Fruit fly (Drosophila melanogaster) whole organism, embryonic: ENCODE results near the gene RpS15Aa.

Experiments used
- Ada2b ChIP-seq: fragments of 200-800 bp; sonication (Bioruptor generic); IDR thresholded peaks from 2 replicates; pipeline ENCODE4 v1.3.6; 2022; ENCODE audit warnings: missing biosample characterization, missing genetic modification characterization
- Antp ChIP-seq: fragments of 200-800 bp; sonication (Bioruptor generic); optimal IDR thresholded peaks from 3 replicates; lab custom pipeline; 2016; ENCODE audit warnings: missing biosample characterization, missing genetic modification characterization
- BEAF-32 ChIP-seq: fragments of 200-800 bp; sonication (Bioruptor generic); optimal IDR thresholded peaks from 3 replicates; lab custom pipeline; 2017; ENCODE audit warnings: missing biosample characterization, missing genetic modification characterization, mild to moderate bottlenecking, moderate library complexity, missing genetic modification reagents
- BtbVII ChIP-seq: fragments of 200-800 bp; sonication (Bioruptor generic); optimal IDR thresholded peaks from 3 replicates; lab custom pipeline; 2017; ENCODE audit warnings: missing biosample characterization, mild to moderate bottlenecking, missing genetic modification characterization
- CG10209 ChIP-seq: fragments of 200-800 bp; sonication (Bioruptor generic); optimal IDR thresholded peaks from 3 replicates; lab custom pipeline; 2017; ENCODE audit warnings: missing biosample characterization, mild to moderate bottlenecking, missing genetic modification characterization, missing genetic modification reagents
- CG10274 ChIP-seq: fragments of 200-800 bp; sonication (Bioruptor generic); optimal IDR thresholded peaks from 3 replicates; lab custom pipeline; 2017; ENCODE audit warnings: missing biosample characterization, mild to moderate bottlenecking, missing genetic modification characterization
- CG11504 ChIP-seq: fragments of 200-800 bp; sonication (Bioruptor generic); optimal IDR thresholded peaks from 3 replicates; lab custom pipeline; 2019; ENCODE audit warnings: missing biosample characterization, mild to moderate bottlenecking, missing genetic modification characterization, moderate library complexity
- CG12391 ChIP-seq: fragments of 200-800 bp; sonication (Bioruptor generic); optimal IDR thresholded peaks from 3 replicates; lab custom pipeline; 2018; ENCODE audit warnings: missing biosample characterization, mild to moderate bottlenecking, missing genetic modification characterization, moderate library complexity
- CG12659 ChIP-seq: fragments of 200-800 bp; sonication (Bioruptor generic); optimal IDR thresholded peaks from 3 replicates; lab custom pipeline; 2017; ENCODE audit warnings: mild to moderate bottlenecking, missing biosample characterization, missing genetic modification reagents, missing genetic modification characterization
- CG13296 ChIP-seq: fragments of 200-800 bp; sonication (Bioruptor generic); optimal IDR thresholded peaks from 3 replicates; lab custom pipeline; 2018; ENCODE audit warnings: missing biosample characterization, mild to moderate bottlenecking, missing genetic modification characterization
- CG15011 ChIP-seq: fragments of 200-800 bp; sonication (Bioruptor generic); optimal IDR thresholded peaks from 3 replicates; lab custom pipeline; 2018; ENCODE audit warnings: missing biosample characterization, mild to moderate bottlenecking, missing genetic modification characterization
- CG15696 ChIP-seq: fragments of 200-800 bp; sonication (Bioruptor generic); optimal IDR thresholded peaks from 2 replicates; lab custom pipeline; 2019; ENCODE audit warnings: missing biosample characterization, mild to moderate bottlenecking, missing genetic modification characterization, moderate library complexity
- CG1647 ChIP-seq: fragments of 200-800 bp; sonication (Bioruptor generic); optimal IDR thresholded peaks from 3 replicates; lab custom pipeline; 2016; ENCODE audit warnings: missing biosample characterization, missing genetic modification characterization
- CG17359 ChIP-seq: fragments of 200-800 bp; sonication (Bioruptor generic); optimal IDR thresholded peaks from 3 replicates; lab custom pipeline; 2018; ENCODE audit warnings: missing biosample characterization, mild to moderate bottlenecking, missing genetic modification characterization, moderate library complexity
- CG17361 ChIP-seq: fragments of 200-800 bp; sonication (Bioruptor generic); IDR thresholded peaks from 3 replicates; pipeline ENCODE4 v1.3.6; 2022; ENCODE audit warnings: missing biosample characterization, missing genetic modification characterization
- CG17385 ChIP-seq: fragments of 200-800 bp; sonication (Bioruptor generic); optimal IDR thresholded peaks from 3 replicates; lab custom pipeline; 2018; ENCODE audit warnings: missing biosample characterization, mild to moderate bottlenecking, missing genetic modification characterization
- CG1832 ChIP-seq: fragments of 200-800 bp; sonication (Bioruptor generic); optimal IDR thresholded peaks from 2 replicates; lab custom pipeline; 2017; ENCODE audit warnings: missing biosample characterization, mild to moderate bottlenecking, missing genetic modification characterization, inconsistent platforms
- CG2678 ChIP-seq: fragments of 200-800 bp; sonication (Bioruptor generic); optimal IDR thresholded peaks from 3 replicates; lab custom pipeline; 2019; ENCODE audit warnings: missing biosample characterization, mild to moderate bottlenecking, missing genetic modification characterization, moderate library complexity
- CG30403 ChIP-seq: fragments of 200-800 bp; sonication (Bioruptor generic); optimal IDR thresholded peaks from 3 replicates; lab custom pipeline; 2016; ENCODE audit warnings: missing biosample characterization, missing genetic modification characterization
- CG31365 ChIP-seq: fragments of 200-800 bp; sonication (Bioruptor generic); optimal IDR thresholded peaks from 2 replicates; lab custom pipeline; 2018; ENCODE audit warnings: missing biosample characterization, mild to moderate bottlenecking, missing genetic modification characterization
- CG3163 ChIP-seq: fragments of 200-800 bp; sonication (Bioruptor generic); optimal IDR thresholded peaks from 3 replicates; lab custom pipeline; 2016; ENCODE audit warnings: missing biosample characterization, missing genetic modification characterization
- CG5245 ChIP-seq: fragments of 200-800 bp; sonication (Bioruptor generic); optimal IDR thresholded peaks from 3 replicates; lab custom pipeline; 2016; ENCODE audit warnings: missing biosample characterization, missing genetic modification characterization
- CG6854 ChIP-seq: fragments of 200-800 bp; sonication (Bioruptor generic); optimal IDR thresholded peaks from 3 replicates; lab custom pipeline; 2017; ENCODE audit warnings: missing biosample characterization, mild to moderate bottlenecking, missing genetic modification characterization
- CG9817 ChIP-seq: fragments of 200-800 bp; sonication (Bioruptor generic); optimal IDR thresholded peaks from 2 replicates; lab custom pipeline; 2018; ENCODE audit warnings: missing biosample characterization, mild to moderate bottlenecking, missing genetic modification characterization, moderate library complexity
- Dbx ChIP-seq: fragments of 200-800 bp; sonication (Bioruptor generic); IDR thresholded peaks from 3 replicates; pipeline ENCODE4 v1.3.6; 2022; ENCODE audit warnings: missing biosample characterization, missing genetic modification characterization
- Dll ChIP-seq: fragments of 200-800 bp; sonication (Bioruptor generic); IDR thresholded peaks from 4 replicates; pipeline ENCODE4 v1.3.6; 2022; ENCODE audit warnings: missing biosample characterization, missing genetic modification characterization; ENCODE audit not compliant: partially characterized antibody
- Mrtf ChIP-seq: fragments of 200-800 bp; sonication (Bioruptor generic); IDR thresholded peaks from 3 replicates; pipeline ENCODE4 v1.3.6; 2022; ENCODE audit warnings: missing biosample characterization, missing genetic modification characterization
- Oli ChIP-seq: fragments of 200-800 bp; sonication (Bioruptor generic); optimal IDR thresholded peaks from 2 replicates; lab custom pipeline; 2018; ENCODE audit warnings: missing biosample characterization, mild to moderate bottlenecking, missing genetic modification characterization, moderate library complexity
- Side ChIP-seq: fragments of 200-800 bp; sonication (Bioruptor generic); optimal IDR thresholded peaks from 2 replicates; lab custom pipeline; 2016; ENCODE audit warnings: missing biosample characterization, missing genetic modification characterization
- Trl ChIP-seq, 3 experiments: fragments of >200 bp in 2 of 3; fragments of 200-800 bp in 1 of 3; sonication (Bioruptor generic) in 1 of 3; optimal IDR thresholded peaks; 2 replicates in 1 of 3; 3 replicates in 2 of 3; lab custom pipeline; 2016 to 2017; ENCODE audit warnings: missing biosample characterization in 1 of 3, missing genetic modification characterization in 1 of 3
- az2 ChIP-seq: fragments of 200-800 bp; sonication (Bioruptor generic); optimal IDR thresholded peaks from 3 replicates; lab custom pipeline; 2016; ENCODE audit warnings: missing biosample characterization, missing genetic modification characterization
- bowl ChIP-seq: fragments of 200-800 bp; sonication (Bioruptor generic); IDR thresholded peaks from 2 replicates; pipeline ENCODE4 v1.3.6; 2022; ENCODE audit warnings: missing biosample characterization, missing genetic modification characterization
- crp ChIP-seq, 2 experiments: fragments of 200-800 bp; sonication (Bioruptor generic); optimal IDR thresholded peaks; 2 replicates in 1 of 2; 3 replicates in 1 of 2; lab custom pipeline; 2017; ENCODE audit warnings: missing biosample characterization in 2 of 2, missing genetic modification characterization in 2 of 2, mild to moderate bottlenecking in 1 of 2, moderate library complexity in 1 of 2
- dati ChIP-seq: fragments of 200-800 bp; sonication (Bioruptor generic); IDR thresholded peaks from 2 replicates; pipeline ENCODE4 v1.3.6; 2022; ENCODE audit warnings: missing biosample characterization, missing genetic modification characterization
- dmrt99B ChIP-seq: fragments of 200-800 bp; sonication (Bioruptor generic); optimal IDR thresholded peaks from 2 replicates; lab custom pipeline; 2018; ENCODE audit warnings: missing biosample characterization, mild to moderate bottlenecking, missing genetic modification characterization, moderate library complexity
- fd64A ChIP-seq: fragments of 200-800 bp; sonication (Bioruptor generic); optimal IDR thresholded peaks from 3 replicates; lab custom pipeline; 2018; ENCODE audit warnings: missing biosample characterization, mild to moderate bottlenecking, missing genetic modification characterization
- hth ChIP-seq: fragments of >200 bp; optimal IDR thresholded peaks from 2 replicates; lab custom pipeline; 2017; ENCODE audit warnings: inconsistent platforms
- knrl ChIP-seq: fragments of 200-800 bp; sonication (Bioruptor generic); IDR thresholded peaks from 3 replicates; pipeline ENCODE4 v1.3.6; 2022; ENCODE audit warnings: missing biosample characterization, missing genetic modification characterization; ENCODE audit not compliant: partially characterized antibody
- lab ChIP-seq: fragments of 200-800 bp; sonication (Bioruptor generic); optimal IDR thresholded peaks from 3 replicates; lab custom pipeline; 2017; ENCODE audit warnings: missing biosample characterization, missing genetic modification characterization, mild to moderate bottlenecking, moderate library complexity, missing genetic modification reagents
- lilli ChIP-seq: fragments of 200-800 bp; sonication (Bioruptor generic); optimal IDR thresholded peaks from 3 replicates; lab custom pipeline; 2016; ENCODE audit warnings: missing biosample characterization, missing genetic modification characterization
- nom ChIP-seq: fragments of 200-800 bp; sonication (Bioruptor generic); optimal IDR thresholded peaks from 2 replicates; lab custom pipeline; 2017; ENCODE audit warnings: missing biosample characterization, missing genetic modification characterization, mild to moderate bottlenecking, moderate library complexity, missing genetic modification reagents
- org-1 ChIP-seq: fragments of 200-800 bp; sonication (Bioruptor generic); optimal IDR thresholded peaks from 2 replicates; lab custom pipeline; 2017; ENCODE audit warnings: missing biosample characterization, missing genetic modification characterization
- row ChIP-seq: fragments of 200-800 bp; sonication (Bioruptor generic); IDR thresholded peaks from 3 replicates; pipeline ENCODE4 v1.3.6; 2022; ENCODE audit warnings: missing biosample characterization, missing genetic modification characterization
- sens ChIP-seq: fragments of 200-800 bp; sonication (Bioruptor generic); peaks from one replicate; lab custom pipeline; 2016; ENCODE audit warnings: missing biosample characterization, missing genetic modification characterization
- slou ChIP-seq: fragments of 200-800 bp; sonication (Bioruptor generic); optimal IDR thresholded peaks from 3 replicates; lab custom pipeline; 2016; ENCODE audit warnings: missing biosample characterization, missing genetic modification characterization
- stwl ChIP-seq: fragments of 200-800 bp; sonication (Bioruptor generic); optimal IDR thresholded peaks from 3 replicates; lab custom pipeline; 2018; ENCODE audit warnings: missing biosample characterization, mild to moderate bottlenecking, missing genetic modification characterization, moderate library complexity
- trem ChIP-seq: fragments of 200-800 bp; optimal IDR thresholded peaks from 3 replicates; lab custom pipeline; 2019; ENCODE audit warnings: missing biosample characterization, mild to moderate bottlenecking, missing genetic modification characterization, moderate library complexity
- wek ChIP-seq: fragments of 200-800 bp; sonication (Bioruptor generic); optimal IDR thresholded peaks from 3 replicates; lab custom pipeline; 2018; ENCODE audit warnings: missing biosample characterization, mild to moderate bottlenecking, missing genetic modification characterization, moderate library complexity

RpS15Aa gene

dm6 chrX:13320697-13321445, 16.6 kb downstream of the RpS15Aa start (continued):
- TF ChIP-seq CG10209 (peak; percentile 8), CG11504 (tag; lab: Kevin White, UChicago) (peak; percentile 58), wek (GFP tag; lab: Kevin White, UChicago) (no peak), lab (peak; percentile 36), Trl (optimal IDR thresholded peaks at IDR 0.05; lab: Kevin White, UChicago) (peak in 1 of 2 experiments; percentile 23), Trl (GFP tag; optimal IDR thresholded peaks at IDR 0.05; lab: Kevin White, UChicago) (no peak), CG15696 (no peak), row (GFP tag; lab: Robert Waterston, UW) (peak; percentile 22; the same call in 1 of the 3 replicates), CG12659 (peak; percentile 37), bowl (GFP tag; lab: Robert Waterston, UW) (no peak), slou (GFP tag; lab: Kevin White, UChicago) (no peak), hth (no peak), nom (peak; percentile 35), CG17385 (GFP tag; lab: Kevin White, UChicago) (peak; percentile 27), CG3163 (GFP tag; lab: Kevin White, UChicago) (no peak), CG1647 (GFP tag; lab: Kevin White, UChicago) (no peak), az2 (GFP tag; lab: Kevin White, UChicago) (peak; percentile 41), CG31365 (no peak), CG30403 (GFP tag; lab: Kevin White, UChicago) (peak; percentile 66), CG17361 (GFP tag; lab: Robert Waterston, UW) (peak; percentile 68; the same call in 2 of the 3 replicates), Antp (GFP tag; lab: Kevin White, UChicago) (no peak), Oli (tag; lab: Kevin White, UChicago) (peak; percentile 32), BEAF-32 (GFP tag; lab: Kevin White, UChicago) (no peak), org-1 (peak; percentile 25), CG6854 (GFP tag; lab: Kevin White, UChicago) (peak; percentile 30), CG15011 (peak; percentile 15), Side (GFP tag; lab: Kevin White, UChicago) (no peak), trem (tag; lab: Kevin White, UChicago) (no peak), CG9817 (tag; lab: Kevin White, UChicago) (peak; percentile 25), lilli (GFP tag; lab: Kevin White, UChicago) (no peak), sens (peak; percentile 58), crp (GFP tag; optimal IDR thresholded peaks at IDR 0.05; lab: Kevin White, UChicago) (no peak), knrl (GFP tag; lab: Robert Waterston, UW) (no peak), Ada2b (no peak; the same call in 1 of the 2 replicates), dati (no peak), CG10274 (GFP tag; lab: Kevin White, UChicago) (no peak), CG1832 (GFP tag; lab: Kevin White, UChicago) (no peak), CG2678 (tag; lab: Kevin White, UChicago) (peak; percentile 70), CG13296 (GFP tag; lab: Kevin White, UChicago) (no peak), fd64A (GFP tag; lab: Kevin White, UChicago) (no peak), Dll (GFP tag; lab: Robert Waterston, UW) (no peak), CG12391 (tag; lab: Kevin White, UChicago) (peak; percentile 35), stwl (tag; lab: Kevin White, UChicago) (no peak), Mrtf (GFP tag; lab: Robert Waterston, UW) (no peak), Dbx (GFP tag; lab: Robert Waterston, UW) (peak; percentile 33; the same call in 1 of the 3 replicates), BtbVII (GFP tag; lab: Kevin White, UChicago) (peak; percentile 54), dmrt99B (tag; lab: Kevin White, UChicago) (peak; percentile 56), CG5245 (GFP tag; lab: Kevin White, UChicago) (no peak), CG17359 (tag; lab: Kevin White, UChicago) (peak; percentile 32)
